Worm (Caenorhabditis elegans) whole organism, early embryonic: ENCODE data around the gene R11H6.4.

Source experiments
- B0310.2 ChIP-seq: sonication (generic microtip); optimal IDR thresholded peaks from 2 replicates; lab custom pipeline; 2016; ENCODE audit warnings: mild to moderate bottlenecking, missing genetic modification characterization, missing compliant biosample characterization
- F13C5.2 ChIP-seq: sonication (generic microtip); optimal IDR thresholded peaks from 2 replicates; lab custom pipeline; 2017; ENCODE audit warnings: mild to moderate bottlenecking, missing genetic modification characterization, inconsistent platforms, missing compliant biosample characterization
- ama-1 ChIP-seq: fragments of 150-350 bp; optimal IDR thresholded peaks from 2 replicates; lab custom pipeline; 2014
- ceh-13 ChIP-seq: fragments of 200-800 bp; sonication (Bioruptor generic); optimal IDR thresholded peaks from 2 replicates; lab custom pipeline; 2018; ENCODE audit warnings: mild to moderate bottlenecking, missing genetic modification characterization, missing compliant biosample characterization
- ets-7 ChIP-seq: sonication (generic microtip); optimal IDR thresholded peaks from 2 replicates; lab custom pipeline; 2016; ENCODE audit warnings: missing genotype, missing genetic modification characterization, missing compliant biosample characterization
- flt-1 ChIP-seq: fragments of 200-800 bp; sonication (Bioruptor generic); IDR thresholded peaks from 2 replicates; pipeline ENCODE4 v1.3.6; 2022; ENCODE audit warnings: missing genetic modification characterization, missing compliant biosample characterization
- hmbx-1 ChIP-seq: sonication (generic microtip); optimal IDR thresholded peaks from 2 replicates; lab custom pipeline; 2016; ENCODE audit warnings: mild to moderate bottlenecking, missing genetic modification characterization, missing compliant biosample characterization
- pes-1 ChIP-seq: fragments of 200-800 bp; sonication (Bioruptor generic); IDR thresholded peaks from 2 replicates; pipeline ENCODE4 v1.3.6; 2022; ENCODE audit warnings: missing genetic modification reagents, missing genetic modification characterization, missing compliant biosample characterization
- sea-1 ChIP-seq: fragments of 200-800 bp; sonication (Bioruptor generic); conservative IDR thresholded peaks from 2 replicates; pipeline ENCODE4 v1.3.6; 2022; ENCODE audit warnings: missing genetic modification characterization, missing compliant biosample characterization
- tra-4 ChIP-seq: sonication (generic microtip); optimal IDR thresholded peaks from 2 replicates; lab custom pipeline; 2017; ENCODE audit warnings: missing genetic modification characterization, missing compliant biosample characterization

- TF ChIP-seq ama-1: no peak
- TF ChIP-seq flt-1 (GFP tag; lab: Robert Waterston, UW): no peak
- no peak for TF ChIP-seq sea-1
- no peak for TF ChIP-seq F13C5.2
- no peak for TF ChIP-seq B0310.2 (tag; lab: Kevin White, UChicago)
- no peak for TF ChIP-seq pes-1 (GFP tag; lab: Robert Waterston, UW)
- no peak for TF ChIP-seq ceh-13 (GFP tag; lab: Kevin White, UChicago)
- no peak for TF ChIP-seq tra-4 (tag; lab: Kevin White, UChicago)
- TF ChIP-seq hmbx-1 (tag; lab: Kevin White, UChicago): no peak
- no peak for TF ChIP-seq ets-7
Measured at ce11 chrV:14609643-14610042, at the start of gene R11H6.4.
